Fruit fly (Drosophila melanogaster): ENCODE data around the gene Ost48.

Ost48 gene

DNA sequence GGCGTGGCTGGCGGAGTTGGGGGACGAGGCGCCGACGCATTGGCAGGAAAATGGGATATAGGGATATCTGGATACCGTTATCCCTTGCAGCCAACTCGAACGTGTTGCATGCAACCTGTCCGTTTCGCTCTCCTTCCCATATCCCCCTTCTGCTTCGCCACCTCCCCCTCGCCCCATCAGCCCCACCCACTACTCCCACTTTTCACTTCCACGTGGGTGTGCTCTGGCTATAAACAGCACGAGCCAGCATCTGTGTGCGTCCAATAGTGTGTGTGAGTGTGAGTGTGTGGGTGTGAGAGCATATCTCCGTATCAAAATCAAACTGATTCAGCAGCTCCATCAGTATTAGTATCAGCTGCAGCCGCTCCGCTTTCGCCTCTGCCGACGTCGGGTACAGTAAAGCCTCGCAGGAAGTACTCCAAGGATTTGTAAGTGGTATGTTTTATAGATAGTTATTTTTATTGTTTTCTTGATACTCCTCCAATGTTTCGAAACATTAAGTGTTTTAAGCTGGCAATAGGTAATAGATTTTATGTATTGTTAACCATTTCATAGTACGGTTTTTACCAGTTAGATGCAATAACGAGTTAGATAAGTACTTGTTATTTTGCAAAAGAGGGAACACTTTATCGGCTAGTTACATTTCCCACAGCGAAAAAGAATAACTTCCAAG is 39.2 kb downstream of the Ost48 start (continued):
- no peak for TF ChIP-seq ara (GFP tag; IDR thresholded peaks at IDR 0.05)
- no peak for TF ChIP-seq ssp (GFP tag; IDR thresholded peaks at IDR 0.05)
- no peak for TF ChIP-seq Usf (GFP tag; optimal IDR thresholded peaks at IDR 0.05)
- no peak for TF ChIP-seq vnd (GFP tag; IDR thresholded peaks at IDR 0.05; ENCODE audit: partially characterized antibody)
- no peak for TF ChIP-seq zen2 (GFP tag; IDR thresholded peaks at IDR 0.05; ENCODE audit: partially characterized antibody)
- peak; percentile 64 for TF ChIP-seq lab (GFP tag; optimal IDR thresholded peaks at IDR 0.05)
- no peak for TF ChIP-seq toy (GFP tag; IDR thresholded peaks at IDR 0.05)
- no peak for TF ChIP-seq NC2β (GFP tag; optimal IDR thresholded peaks at IDR 0.05)
- no peak for TF ChIP-seq Rx (GFP tag; IDR thresholded peaks at IDR 0.05)
- TF ChIP-seq CG31388 (GFP tag; optimal IDR thresholded peaks at IDR 0.05), result no peak
- TF ChIP-seq CG14710 (tag; optimal IDR thresholded peaks at IDR 0.05), result peak; percentile 47
- no peak for TF ChIP-seq CG8765 (GFP tag; IDR thresholded peaks at IDR 0.05)
- peak; percentile 3 for TF ChIP-seq kah (GFP tag; optimal IDR thresholded peaks at IDR 0.05)
- TF ChIP-seq CG1233 (GFP tag; optimal IDR thresholded peaks at IDR 0.05), result peak; percentile 21
- 0 out of 4 replicates have a peak, but pooled peaks have one; percentile 49 for TF ChIP-seq chinmo (GFP tag; IDR thresholded peaks at IDR 0.05; ENCODE audit: partially characterized antibody)
- TF ChIP-seq CG15073 (GFP tag; optimal IDR thresholded peaks at IDR 0.05), result no peak
- TF ChIP-seq dpn (GFP tag; optimal IDR thresholded peaks at IDR 0.05), result peak in 1 of 2 experiments; percentile 35
- TF ChIP-seq CG6272 (GFP tag; IDR thresholded peaks at IDR 0.05), result no peak
- TF ChIP-seq CG14014 (GFP tag; IDR thresholded peaks at IDR 0.05), result no peak
- TF ChIP-seq CG8281 (tag; optimal IDR thresholded peaks at IDR 0.05), result no peak
- TF ChIP-seq dmrt99B (tag; optimal IDR thresholded peaks at IDR 0.05), result peak; percentile 76
- no peak for TF ChIP-seq CG9932 (GFP tag; IDR thresholded peaks at IDR 0.05)
- no peak for TF ChIP-seq sc (optimal IDR thresholded peaks at IDR 0.05)
- TF ChIP-seq sc (GFP tag; optimal IDR thresholded peaks at IDR 0.05), result no peak
- peak; percentile 46 for TF ChIP-seq HHEX (GFP tag; optimal IDR thresholded peaks at IDR 0.05)
- peak; percentile 67 for TF ChIP-seq CG10979 (tag; optimal IDR thresholded peaks at IDR 0.05)
- TF ChIP-seq CG12769 (tag; optimal IDR thresholded peaks at IDR 0.05), result no peak
- no peak for TF ChIP-seq Drgx (GFP tag; IDR thresholded peaks at IDR 0.05)
- TF ChIP-seq CG12299 (tag; optimal IDR thresholded peaks at IDR 0.05), result no peak
- TF ChIP-seq CG7271 (tag; optimal IDR thresholded peaks at IDR 0.05), result no peak
- TF ChIP-seq CG1602 (GFP tag; optimal IDR thresholded peaks at IDR 0.05), result no peak
- no peak for TF ChIP-seq CG11398 (GFP tag; optimal IDR thresholded peaks at IDR 0.05)
- no peak for TF ChIP-seq CG2889 (GFP tag; IDR thresholded peaks at IDR 0.05)
- TF ChIP-seq CG4424 (GFP tag; optimal IDR thresholded peaks at IDR 0.05), result peak; percentile 54
- peak; percentile 12 to 17 for TF ChIP-seq Pdp1 (GFP tag; optimal IDR thresholded peaks at IDR 0.05)
- no peak for TF ChIP-seq NC2α (GFP tag; optimal IDR thresholded peaks at IDR 0.05)
- no peak for TF ChIP-seq CG31365 (tag; optimal IDR thresholded peaks at IDR 0.05)
- no peak for TF ChIP-seq pho (GFP tag; optimal IDR thresholded peaks at IDR 0.05)
- no peak for TF ChIP-seq vfl (GFP tag; optimal IDR thresholded peaks at IDR 0.05)
- TF ChIP-seq h (optimal IDR thresholded peaks at IDR 0.05), result no peak
- TF ChIP-seq Adf1 (GFP tag; IDR thresholded peaks at IDR 0.05), result no peak
- no peak for TF ChIP-seq CG10321 (GFP tag; IDR thresholded peaks at IDR 0.05)
- TF ChIP-seq H2.0 (GFP tag; IDR thresholded peaks at IDR 0.05), result no peak
- peak; percentile 41; the same call in 2 of the 3 replicates for TF ChIP-seq dysf (GFP tag; IDR thresholded peaks at IDR 0.05)
- no peak for TF ChIP-seq Ssrp (tag; optimal IDR thresholded peaks at IDR 0.05)
- no peak for TF ChIP-seq CG4282 (GFP tag; optimal IDR thresholded peaks at IDR 0.05)
- TF ChIP-seq HmgD (GFP tag; optimal IDR thresholded peaks at IDR 0.05), result no peak
- no peak for TF ChIP-seq kni (GFP tag; optimal IDR thresholded peaks at IDR 0.05)
- TF ChIP-seq BtbVII (GFP tag; optimal IDR thresholded peaks at IDR 0.05), result peak; percentile 37
- no peak for TF ChIP-seq Hsf (GFP tag; optimal IDR thresholded peaks at IDR 0.05)
- TF ChIP-seq abd-A (tag; optimal IDR thresholded peaks at IDR 0.05), result peak; percentile 72
